Fruit fly (Drosophila melanogaster) whole organism, adult: Measurements from ENCODE around the gene jet.

Source experiments
- CG11617 ChIP-seq: fragments of 200-800 bp; sonication (Bioruptor generic); optimal IDR thresholded peaks from 2 replicates; lab custom pipeline; 2017; ENCODE audit warnings: mild to moderate bottlenecking, missing biosample characterization, missing genetic modification reagents, missing genetic modification characterization
- CG12768 ChIP-seq: fragments of 200-800 bp; sonication (Bioruptor generic); optimal IDR thresholded peaks from 2 replicates; lab custom pipeline; 2017; ENCODE audit warnings: missing biosample characterization, missing genetic modification characterization, mild to moderate bottlenecking, moderate library complexity, missing genetic modification reagents
- CG14711 ChIP-seq: fragments of 200-800 bp; sonication (Bioruptor generic); optimal IDR thresholded peaks from 2 replicates; lab custom pipeline; 2018; ENCODE audit warnings: missing biosample characterization, mild to moderate bottlenecking, missing genetic modification characterization, moderate library complexity
- CG33017 ChIP-seq: fragments of 200-800 bp; sonication (Bioruptor generic); optimal IDR thresholded peaks from 2 replicates; lab custom pipeline; 2018; ENCODE audit warnings: missing biosample characterization, mild to moderate bottlenecking, missing genetic modification characterization, moderate library complexity
- CG5204 ChIP-seq: fragments of 200-800 bp; sonication (Bioruptor generic); optimal IDR thresholded peaks from 2 replicates; lab custom pipeline; 2016; ENCODE audit warnings: missing biosample characterization, missing genetic modification characterization
- CG7045 ChIP-seq: fragments of 200-800 bp; sonication (Bioruptor generic); optimal IDR thresholded peaks from 2 replicates; lab custom pipeline; 2017; ENCODE audit warnings: missing biosample characterization, mild to moderate bottlenecking, missing genetic modification characterization
- CG7101 ChIP-seq: fragments of 200-800 bp; sonication (Bioruptor generic); optimal IDR thresholded peaks from 2 replicates; lab custom pipeline; 2018; ENCODE audit warnings: missing biosample characterization, mild to moderate bottlenecking, missing genetic modification characterization, moderate library complexity
- Clk ChIP-seq: fragments of 200-800 bp; sonication (Bioruptor generic); optimal IDR thresholded peaks from 2 replicates; lab custom pipeline; 2017; ENCODE audit warnings: missing biosample characterization, missing genetic modification characterization
- Crg-1 ChIP-seq: fragments of 200-800 bp; sonication (Bioruptor generic); optimal IDR thresholded peaks from 2 replicates; lab custom pipeline; 2016; ENCODE audit warnings: missing biosample characterization, missing genetic modification characterization
- Hr96 ChIP-seq: fragments of 200-800 bp; sonication (Bioruptor generic); optimal IDR thresholded peaks from 2 replicates; lab custom pipeline; 2016; ENCODE audit warnings: missing biosample characterization, missing genetic modification characterization
- Mnt ChIP-seq: fragments of 200-800 bp; sonication (Bioruptor generic); optimal IDR thresholded peaks from 2 replicates; lab custom pipeline; 2016; ENCODE audit warnings: missing biosample characterization, mild to moderate bottlenecking, missing genetic modification characterization
- bab1 ChIP-seq: fragments of 200-800 bp; sonication (Bioruptor generic); optimal IDR thresholded peaks from 3 replicates; lab custom pipeline; 2019; ENCODE audit warnings: missing biosample characterization, mild to moderate bottlenecking, missing genetic modification characterization, moderate library complexity
- cic ChIP-seq: fragments of 200-800 bp; sonication (Bioruptor generic); optimal IDR thresholded peaks from 2 replicates; lab custom pipeline; 2017; ENCODE audit warnings: missing biosample characterization, mild to moderate bottlenecking, missing genetic modification characterization, moderate library complexity
- cnc ChIP-seq, 2 experiments: fragments of >200 bp; optimal IDR thresholded peaks; 2 replicates each; lab custom pipeline; 2017
- kay ChIP-seq: fragments of 200-800 bp; sonication (Bioruptor generic); peaks from one replicate; lab custom pipeline; 2016; ENCODE audit warnings: missing biosample characterization, missing genetic modification characterization, borderline replicate concordance
- ovo ChIP-seq: fragments of 200-800 bp; sonication (Bioruptor generic); optimal IDR thresholded peaks from 2 replicates; lab custom pipeline; 2016; ENCODE audit warnings: missing biosample characterization, missing genetic modification characterization
- pad ChIP-seq: fragments of 200-800 bp; sonication (Bioruptor generic); optimal IDR thresholded peaks from 3 replicates; lab custom pipeline; 2017; ENCODE audit warnings: missing biosample characterization, missing genetic modification characterization, mild to moderate bottlenecking, moderate library complexity, missing genetic modification reagents
- tj ChIP-seq: fragments of 200-800 bp; sonication (Bioruptor generic); optimal IDR thresholded peaks from 3 replicates; lab custom pipeline; 2017; ENCODE audit warnings: missing biosample characterization, mild to moderate bottlenecking, missing genetic modification characterization, moderate library complexity
- toe ChIP-seq: fragments of 200-800 bp; sonication (Bioruptor generic); optimal IDR thresholded peaks from 2 replicates; lab custom pipeline; 2016; ENCODE audit warnings: missing biosample characterization, missing genetic modification characterization

Gene jet

dm6 chr2L:4907986-4908385 is 41.6 kb downstream of the jet start:
- TF ChIP-seq CG7101 (tag; lab: Kevin White, UChicago) (peak; percentile 28), CG12768 (GFP tag; lab: Kevin White, UChicago) (peak; percentile 27), bab1 (GFP tag; lab: Kevin White, UChicago) (no peak), CG7045 (GFP tag; lab: Kevin White, UChicago) (no peak), cic (no peak), CG14711 (peak; percentile 49), CG11617 (peak; percentile 0), tj (GFP tag; lab: Kevin White, UChicago) (peak; percentile 81)

- TF ChIP-seq CG7101 (tag; lab: Kevin White, UChicago) (peak; percentile 7), bab1 (GFP tag; lab: Kevin White, UChicago) (peak; percentile 10), ovo (GFP tag; lab: Kevin White, UChicago) (no peak), tj (GFP tag; lab: Kevin White, UChicago) (no peak)
Observed at dm6 chr2L:4906546-4907250, 42.9 kb downstream of the jet start, which contains the start of gene snsl. Gene snsl (minus strand): TSS chr2L:4906762.

dm6 chr2L:4905365-4906280 is 44.0 kb downstream of the jet start:
- TF ChIP-seq Clk (GFP tag; lab: Kevin White, UChicago) = no peak

- TF ChIP-seq CG14711 (no peak), ovo (GFP tag; lab: Kevin White, UChicago) (no peak), CG5204 (no peak), cic (no peak), cnc (optimal IDR thresholded peaks at IDR 0.05; lab: Kevin White, UChicago) (no peak), toe (no peak), Clk (GFP tag; lab: Kevin White, UChicago) (no peak), CG12768 (GFP tag; lab: Kevin White, UChicago) (no peak), CG7045 (GFP tag; lab: Kevin White, UChicago) (no peak), Crg-1 (GFP tag; lab: Kevin White, UChicago) (no peak), Mnt (GFP tag; lab: Kevin White, UChicago) (no peak), pad (GFP tag; lab: Kevin White, UChicago) (no peak), CG11617 (no peak), tj (GFP tag; lab: Kevin White, UChicago) (no peak), Hr96 (GFP tag; lab: Kevin White, UChicago) (no peak), CG7101 (tag; lab: Kevin White, UChicago) (no peak), kay (GFP tag; lab: Kevin White, UChicago) (no peak), bab1 (GFP tag; lab: Kevin White, UChicago) (no peak), CG33017 (tag; lab: Kevin White, UChicago) (no peak)
Observed at dm6 chr2L:4903838-4904237, 45.7 kb downstream of the jet start.

dm6 chr2L:4899599-4900559 is 49.7 kb downstream of the jet start:
- no peak for TF ChIP-seq Crg-1 (GFP tag; lab: Kevin White, UChicago)
